Fruit fly (Drosophila melanogaster) whole organism, prepupa: ENCODE measurements around the gene Atg5.

Source experiments
- Blimp-1 ChIP-seq: fragments of 200-800 bp; sonication (Bioruptor generic); optimal IDR thresholded peaks from 3 replicates; lab custom pipeline; 2017; ENCODE audit warnings: missing biosample characterization, missing genetic modification characterization, mild to moderate bottlenecking, moderate library complexity, missing genetic modification reagents
- CG10631 ChIP-seq: fragments of 200-800 bp; sonication (Bioruptor generic); optimal IDR thresholded peaks from 2 replicates; lab custom pipeline; 2016; ENCODE audit warnings: missing biosample characterization, missing genetic modification characterization
- CG11294 ChIP-seq: fragments of 200-800 bp; sonication (Bioruptor generic); IDR thresholded peaks from 2 replicates; pipeline ENCODE4 v1.3.6; 2022; ENCODE audit warnings: missing biosample characterization, missing genetic modification characterization
- CG11762 ChIP-seq: fragments of 200-800 bp; sonication (Bioruptor generic); optimal IDR thresholded peaks from 3 replicates; lab custom pipeline; 2016; ENCODE audit warnings: missing biosample characterization, missing genetic modification characterization; ENCODE audit not compliant: insufficient read depth
- CG11902 ChIP-seq: fragments of 200-800 bp; sonication (Bioruptor generic); optimal IDR thresholded peaks from 3 replicates; lab custom pipeline; 2016; ENCODE audit warnings: missing biosample characterization, missing genetic modification characterization
- CG15336 ChIP-seq: fragments of 200-800 bp; sonication (Bioruptor generic); IDR thresholded peaks from 2 replicates; pipeline ENCODE4 v1.3.6; 2022; ENCODE audit warnings: missing biosample characterization, missing genetic modification characterization
- CG1621 ChIP-seq: fragments of 200-800 bp; sonication (Bioruptor generic); optimal IDR thresholded peaks from 3 replicates; lab custom pipeline; 2018; ENCODE audit warnings: missing biosample characterization, mild to moderate bottlenecking, missing genetic modification characterization
- CG16779 ChIP-seq: fragments of 200-800 bp; sonication (Bioruptor generic); optimal IDR thresholded peaks from 3 replicates; lab custom pipeline; 2017; ENCODE audit warnings: missing biosample characterization, mild to moderate bottlenecking, missing genetic modification characterization
- CG3032 ChIP-seq: fragments of 200-800 bp; optimal IDR thresholded peaks from 2 replicates; lab custom pipeline; 2019; ENCODE audit warnings: missing biosample characterization, mild to moderate bottlenecking, missing genetic modification characterization, moderate library complexity
- CG31627 ChIP-seq: fragments of 200-800 bp; sonication (Bioruptor generic); optimal IDR thresholded peaks from 3 replicates; lab custom pipeline; 2016; ENCODE audit warnings: missing biosample characterization, missing genetic modification characterization
- CG6163 ChIP-seq: fragments of 200-800 bp; sonication (Bioruptor generic); IDR thresholded peaks from 3 replicates; pipeline ENCODE4 v1.3.6; 2022; ENCODE audit warnings: missing biosample characterization, missing genetic modification characterization
- CG6276 ChIP-seq: fragments of 200-800 bp; sonication (Bioruptor generic); optimal IDR thresholded peaks from 2 replicates; lab custom pipeline; 2017; ENCODE audit warnings: missing biosample characterization, mild to moderate bottlenecking, missing genetic modification characterization
- CG6792 ChIP-seq: fragments of 200-800 bp; sonication (Bioruptor generic); optimal IDR thresholded peaks from 3 replicates; lab custom pipeline; 2016; ENCODE audit warnings: missing biosample characterization, missing genetic modification characterization
- CG6808 ChIP-seq: fragments of 200-800 bp; sonication (Bioruptor generic); optimal IDR thresholded peaks from 3 replicates; lab custom pipeline; 2017; ENCODE audit warnings: missing biosample characterization, missing genetic modification characterization, mild to moderate bottlenecking, moderate library complexity, missing genetic modification reagents
- CG6854 ChIP-seq: fragments of 200-800 bp; sonication (Bioruptor generic); optimal IDR thresholded peaks from 2 replicates; lab custom pipeline; 2017; ENCODE audit warnings: missing biosample characterization, mild to moderate bottlenecking, missing genetic modification characterization
- CG7368 ChIP-seq: fragments of 200-800 bp; sonication (Bioruptor generic); optimal IDR thresholded peaks from 3 replicates; lab custom pipeline; 2016; ENCODE audit warnings: missing biosample characterization, missing genetic modification characterization
- CG8119 ChIP-seq: fragments of 200-800 bp; sonication (Bioruptor generic); IDR thresholded peaks from 3 replicates; pipeline ENCODE4 v1.3.6; 2022; ENCODE audit warnings: missing biosample characterization, missing genetic modification characterization
- CG8319 ChIP-seq: fragments of 200-800 bp; sonication (Bioruptor generic); optimal IDR thresholded peaks from 3 replicates; lab custom pipeline; 2016; ENCODE audit warnings: missing biosample characterization, missing genetic modification characterization
- CG8632 ChIP-seq: fragments of 200-800 bp; sonication (Bioruptor generic); optimal IDR thresholded peaks from 3 replicates; lab custom pipeline; 2016; ENCODE audit warnings: missing biosample characterization, missing genetic modification characterization
- CG9139 ChIP-seq: fragments of 200-800 bp; sonication (Bioruptor generic); optimal IDR thresholded peaks from 3 replicates; lab custom pipeline; 2017; ENCODE audit warnings: missing biosample characterization, mild to moderate bottlenecking, missing genetic modification characterization
- Eip75B ChIP-seq: fragments of 200-800 bp; sonication (Bioruptor generic); optimal IDR thresholded peaks from 3 replicates; lab custom pipeline; 2016; ENCODE audit warnings: missing biosample characterization, missing genetic modification characterization
- Eip93F ChIP-seq: fragments of 200-800 bp; sonication (Bioruptor generic); optimal IDR thresholded peaks from 2 replicates; lab custom pipeline; 2016; ENCODE audit warnings: missing biosample characterization, mild to moderate bottlenecking, missing genetic modification characterization
- Ets21C ChIP-seq: fragments of 200-800 bp; sonication (Bioruptor generic); optimal IDR thresholded peaks from 3 replicates; lab custom pipeline; 2016; ENCODE audit warnings: missing biosample characterization, missing genetic modification characterization
- Gug ChIP-seq: fragments of 200-800 bp; sonication (Bioruptor generic); IDR thresholded peaks from 2 replicates; pipeline ENCODE4 v1.3.6; 2022; ENCODE audit warnings: missing biosample characterization, missing genetic modification characterization
- Hr38 ChIP-seq: sonication (Bioruptor generic); optimal IDR thresholded peaks from 2 replicates; lab custom pipeline; 2016; ENCODE audit warnings: missing biosample characterization, missing genetic modification characterization
- Lpt ChIP-seq: fragments of 200-800 bp; sonication (Bioruptor generic); optimal IDR thresholded peaks from 3 replicates; lab custom pipeline; 2016; ENCODE audit warnings: missing biosample characterization, missing genetic modification characterization
- Met ChIP-seq: fragments of 200-800 bp; sonication (Bioruptor generic); optimal IDR thresholded peaks from 3 replicates; lab custom pipeline; 2016; ENCODE audit warnings: missing biosample characterization, missing genetic modification characterization
- OdsH ChIP-seq: fragments of 200-800 bp; sonication (Bioruptor generic); optimal IDR thresholded peaks from 3 replicates; lab custom pipeline; 2016; ENCODE audit warnings: missing biosample characterization, missing genetic modification characterization
- Smox ChIP-seq: fragments of 200-800 bp; sonication (Bioruptor generic); optimal IDR thresholded peaks from 3 replicates; lab custom pipeline; 2016; ENCODE audit warnings: missing biosample characterization, missing genetic modification characterization
- Sox14 ChIP-seq: fragments of 200-800 bp; sonication (Bioruptor generic); optimal IDR thresholded peaks from 3 replicates; lab custom pipeline; 2016; ENCODE audit warnings: missing biosample characterization, missing genetic modification characterization
- achi ChIP-seq: fragments of 200-800 bp; sonication (Bioruptor generic); optimal IDR thresholded peaks from 3 replicates; lab custom pipeline; 2016; ENCODE audit warnings: missing biosample characterization, missing genetic modification characterization
- cyc ChIP-seq: fragments of 200-800 bp; sonication (Bioruptor generic); optimal IDR thresholded peaks from 3 replicates; lab custom pipeline; 2016; ENCODE audit warnings: missing biosample characterization, missing genetic modification characterization
- dac ChIP-seq: fragments of 200-800 bp; sonication (Bioruptor generic); optimal IDR thresholded peaks from 2 replicates; lab custom pipeline; 2017; ENCODE audit warnings: missing biosample characterization, mild to moderate bottlenecking, missing genetic modification characterization
- dsx ChIP-seq: fragments of 200-800 bp; optimal IDR thresholded peaks from 3 replicates; lab custom pipeline; 2019; ENCODE audit warnings: missing biosample characterization, mild to moderate bottlenecking, missing genetic modification characterization, moderate library complexity; ENCODE audit not compliant: poor library complexity, severe bottlenecking
- esn ChIP-seq: fragments of 200-800 bp; sonication (Bioruptor generic); optimal IDR thresholded peaks from 2 replicates; lab custom pipeline; 2016; ENCODE audit warnings: missing biosample characterization, mild to moderate bottlenecking, missing genetic modification characterization, moderate library complexity
- fd59A ChIP-seq: fragments of 200-800 bp; sonication (Bioruptor generic); optimal IDR thresholded peaks from 2 replicates; lab custom pipeline; 2017; ENCODE audit warnings: missing biosample characterization, mild to moderate bottlenecking, missing genetic modification characterization, missing genetic modification reagents
- fd85E ChIP-seq: fragments of 200-800 bp; sonication (Bioruptor generic); optimal IDR thresholded peaks from 3 replicates; lab custom pipeline; 2016; ENCODE audit warnings: missing biosample characterization, missing genetic modification characterization
- fkh ChIP-seq: fragments of 200-800 bp; sonication (Bioruptor generic); optimal IDR thresholded peaks from 3 replicates; lab custom pipeline; 2017; ENCODE audit warnings: missing biosample characterization, mild to moderate bottlenecking, missing genetic modification characterization, moderate library complexity
- lz ChIP-seq: fragments of 200-800 bp; sonication (Bioruptor generic); optimal IDR thresholded peaks from 3 replicates; lab custom pipeline; 2016; ENCODE audit warnings: missing biosample characterization, missing genetic modification characterization
- net ChIP-seq: fragments of 200-800 bp; sonication (Bioruptor generic); optimal IDR thresholded peaks from 3 replicates; lab custom pipeline; 2016; ENCODE audit warnings: missing biosample characterization, missing genetic modification characterization
- pdm3 ChIP-seq: fragments of 200-800 bp; sonication (Bioruptor generic); optimal IDR thresholded peaks from 3 replicates; lab custom pipeline; 2016; ENCODE audit warnings: missing biosample characterization, missing genetic modification characterization
- salr ChIP-seq, 2 experiments: fragments of 200-800 bp; sonication (Bioruptor generic); optimal IDR thresholded peaks; 3 replicates each; lab custom pipeline; 2016 to 2018; ENCODE audit warnings: missing biosample characterization in 2 of 2, missing genetic modification characterization in 2 of 2, mild to moderate bottlenecking in 1 of 2
- ss ChIP-seq, 2 experiments: fragments of 200-800 bp; sonication (Bioruptor generic); optimal IDR thresholded peaks; 2 replicates in 1 of 2; 3 replicates in 1 of 2; lab custom pipeline; 2017 to 2018; ENCODE audit warnings: mild to moderate bottlenecking in 2 of 2, missing biosample characterization in 2 of 2, missing genetic modification characterization in 2 of 2, moderate library complexity in 1 of 2
- topi ChIP-seq: fragments of 200-800 bp; sonication (Bioruptor generic); optimal IDR thresholded peaks from 3 replicates; lab custom pipeline; 2016; ENCODE audit warnings: missing biosample characterization, missing genetic modification characterization
- vri ChIP-seq: fragments of 200-800 bp; sonication (Bioruptor generic); optimal IDR thresholded peaks from 3 replicates; lab custom pipeline; 2016; ENCODE audit warnings: missing biosample characterization, mild to moderate bottlenecking, missing genetic modification characterization

The Atg5 gene

dm6 chrX:7300356-7300721 is 23.2 kb downstream of the Atg5 start (continued):
- peak; percentile 29 for TF ChIP-seq CG6808 (GFP tag; lab: Kevin White, UChicago)
- TF ChIP-seq CG6792 (GFP tag; lab: Kevin White, UChicago), result peak; percentile 13
- TF ChIP-seq CG11762 (GFP tag; lab: Kevin White, UChicago), result no peak
- no peak for TF ChIP-seq achi (GFP tag; lab: Kevin White, UChicago)
- TF ChIP-seq Eip75B (GFP tag; lab: Kevin White, UChicago), result no peak
- TF ChIP-seq lz (GFP tag; lab: Kevin White, UChicago), result peak; percentile 21
- TF ChIP-seq cyc (GFP tag; lab: Kevin White, UChicago), result peak; percentile 19
- no peak for TF ChIP-seq Eip93F (GFP tag; lab: Kevin White, UChicago)
- peak; percentile 27 for TF ChIP-seq Sox14 (GFP tag; lab: Kevin White, UChicago)
- peak; percentile 48 for TF ChIP-seq pdm3 (GFP tag; lab: Kevin White, UChicago)
- peak; percentile 13; the same call in 1 of the 2 replicates for TF ChIP-seq CG15336
- peak; percentile 44 for TF ChIP-seq net (GFP tag; lab: Kevin White, UChicago)
- no peak for TF ChIP-seq CG8632 (GFP tag; lab: Kevin White, UChicago)
- no peak for TF ChIP-seq OdsH
- TF ChIP-seq esn, result peak; percentile 47
- peak; percentile 24 for TF ChIP-seq Blimp-1 (GFP tag; lab: Kevin White, UChicago)

- peak; percentile 68 for TF ChIP-seq topi (GFP tag; lab: Kevin White, UChicago)
- TF ChIP-seq CG10631 (GFP tag; lab: Kevin White, UChicago), result peak; percentile 57
- TF ChIP-seq CG16779 (tag; lab: Kevin White, UChicago), result no peak
- TF ChIP-seq Met (GFP tag; lab: Kevin White, UChicago), result peak; percentile 63
- peak; percentile 68 for TF ChIP-seq CG3032 (tag; lab: Kevin White, UChicago)
- peak; percentile 45 for TF ChIP-seq CG11762 (GFP tag; lab: Kevin White, UChicago)
- TF ChIP-seq CG11294 (GFP tag; lab: Robert Waterston, UW), result peak; percentile 8
- peak; percentile 30 for TF ChIP-seq CG1621 (tag; lab: Kevin White, UChicago)
- TF ChIP-seq OdsH, result peak; percentile 66
- TF ChIP-seq vri (GFP tag; lab: Kevin White, UChicago), result peak; percentile 81
- peak; percentile 64 for TF ChIP-seq CG8319
- peak; percentile 50 for TF ChIP-seq CG6808 (GFP tag; lab: Kevin White, UChicago)
- peak; percentile 68 for TF ChIP-seq CG11902 (GFP tag; lab: Kevin White, UChicago)
- no peak for TF ChIP-seq CG6854 (GFP tag; lab: Kevin White, UChicago)
- peak; percentile 40 for TF ChIP-seq Ets21C
- no peak for TF ChIP-seq Eip93F (GFP tag; lab: Kevin White, UChicago)
- TF ChIP-seq CG31627, result peak; percentile 73
- peak; percentile 10 to 19 for TF ChIP-seq salr (GFP tag; optimal IDR thresholded peaks at IDR 0.05; lab: Kevin White, UChicago)
- TF ChIP-seq CG8119 (GFP tag; lab: Robert Waterston, UW), result peak; percentile 81
- TF ChIP-seq pdm3 (GFP tag; lab: Kevin White, UChicago), result peak; percentile 80
- peak; percentile 69 for TF ChIP-seq CG15336
- TF ChIP-seq CG7368 (GFP tag; lab: Kevin White, UChicago), result peak; percentile 21
- TF ChIP-seq Smox (GFP tag; lab: Kevin White, UChicago), result peak; percentile 54
- peak; percentile 63 for TF ChIP-seq achi (GFP tag; lab: Kevin White, UChicago)
- TF ChIP-seq CG9139, result no peak
- TF ChIP-seq CG6163 (GFP tag; lab: Robert Waterston, UW), result peak; percentile 65
- peak; percentile 75 for TF ChIP-seq CG6792 (GFP tag; lab: Kevin White, UChicago)
- peak; percentile 48 for TF ChIP-seq dac (GFP tag; lab: Kevin White, UChicago)
- TF ChIP-seq dsx (GFP tag; lab: Kevin White, UChicago), result no peak
- TF ChIP-seq ss (GFP tag; optimal IDR thresholded peaks at IDR 0.05; lab: Kevin White, UChicago), result peak in 1 of 2 experiments; percentile 45
- peak; percentile 56 for TF ChIP-seq fd59A (GFP tag; lab: Kevin White, UChicago)
- TF ChIP-seq Gug (GFP tag; lab: Robert Waterston, UW), result no peak
- TF ChIP-seq Sox14 (GFP tag; lab: Kevin White, UChicago), result peak; percentile 40
- TF ChIP-seq cyc (GFP tag; lab: Kevin White, UChicago), result peak; percentile 58
- TF ChIP-seq Lpt (GFP tag; lab: Kevin White, UChicago), result no peak
- peak; percentile 50 for TF ChIP-seq fkh (GFP tag; lab: Kevin White, UChicago)
- TF ChIP-seq CG6276 (GFP tag; lab: Kevin White, UChicago), result peak; percentile 69
- TF ChIP-seq fd85E, result no peak
- TF ChIP-seq Hr38 (GFP tag; lab: Kevin White, UChicago), result no peak
Observed at dm6 chrX:7299399-7300355, 23.9 kb downstream of the Atg5 start.
